Fruit fly (Drosophila melanogaster) whole organism, embryonic: ENCODE results near the gene CG12811.

ENCODE experiments used
- BEAF-32 ChIP-seq: fragments of 200-800 bp; sonication (Bioruptor generic); optimal IDR thresholded peaks from 3 replicates; lab custom pipeline; 2017; ENCODE audit warnings: missing biosample characterization, missing genetic modification characterization, mild to moderate bottlenecking, moderate library complexity, missing genetic modification reagents
- CG10267 ChIP-seq: fragments of 200-800 bp; sonication (Bioruptor generic); optimal IDR thresholded peaks from 2 replicates; lab custom pipeline; 2018; ENCODE audit warnings: missing biosample characterization, mild to moderate bottlenecking, missing genetic modification characterization, moderate library complexity
- CG10366 ChIP-seq: fragments of 200-800 bp; sonication (Bioruptor generic); IDR thresholded peaks from 2 replicates; pipeline ENCODE4 v1.3.6; 2022; ENCODE audit warnings: missing biosample characterization, missing genetic modification characterization
- CG10565 ChIP-seq: fragments of 200-800 bp; sonication (Bioruptor generic); optimal IDR thresholded peaks from 3 replicates; lab custom pipeline; 2016; ENCODE audit warnings: missing biosample characterization, mild to moderate bottlenecking, missing genetic modification characterization
- CG16863 ChIP-seq: fragments of 200-800 bp; sonication (Bioruptor generic); optimal IDR thresholded peaks from 3 replicates; lab custom pipeline; 2016; ENCODE audit warnings: missing biosample characterization, missing genetic modification characterization
- CG17612 ChIP-seq: fragments of 200-800 bp; sonication (Bioruptor generic); IDR thresholded peaks from 2 replicates; pipeline ENCODE4 v1.3.6; 2022; ENCODE audit warnings: missing biosample characterization, missing genetic modification characterization
- CG18011 ChIP-seq: fragments of 200-800 bp; sonication (Bioruptor generic); optimal IDR thresholded peaks from 2 replicates; lab custom pipeline; 2017; ENCODE audit warnings: missing biosample characterization, missing genetic modification characterization, mild to moderate bottlenecking, moderate library complexity, missing genotype
- CG3163 ChIP-seq: fragments of 200-800 bp; sonication (Bioruptor generic); optimal IDR thresholded peaks from 3 replicates; lab custom pipeline; 2016; ENCODE audit warnings: missing biosample characterization, missing genetic modification characterization
- CG33557 ChIP-seq: fragments of 200-800 bp; sonication (Bioruptor generic); optimal IDR thresholded peaks from 2 replicates; lab custom pipeline; 2019; ENCODE audit warnings: missing biosample characterization, mild to moderate bottlenecking, missing genetic modification characterization, moderate library complexity
- CG3847 ChIP-seq: fragments of 200-800 bp; sonication (Bioruptor generic); IDR thresholded peaks from 2 replicates; pipeline ENCODE4 v1.3.6; 2022; ENCODE audit warnings: missing biosample characterization, missing genetic modification characterization
- CG3995 ChIP-seq: fragments of 200-800 bp; sonication (Bioruptor generic); optimal IDR thresholded peaks from 3 replicates; lab custom pipeline; 2016; ENCODE audit warnings: missing biosample characterization, missing genetic modification characterization
- CG42726 ChIP-seq: fragments of 200-800 bp; sonication (Bioruptor generic); IDR thresholded peaks from 2 replicates; pipeline ENCODE4 v1.3.6; 2022; ENCODE audit warnings: missing biosample characterization, missing genetic modification characterization; ENCODE audit not compliant: partially characterized antibody
- CG4360 ChIP-seq: fragments of 200-800 bp; sonication (Bioruptor generic); IDR thresholded peaks from 2 replicates; pipeline ENCODE4 v1.3.6; 2022; ENCODE audit warnings: missing biosample characterization, missing genetic modification characterization
- CG4424 ChIP-seq: fragments of 200-800 bp; sonication (Bioruptor generic); optimal IDR thresholded peaks from 3 replicates; lab custom pipeline; 2016; ENCODE audit warnings: missing biosample characterization, missing genetic modification characterization
- CG4707 ChIP-seq: fragments of 200-800 bp; sonication (Bioruptor generic); optimal IDR thresholded peaks from 2 replicates; lab custom pipeline; 2018; ENCODE audit warnings: missing biosample characterization, mild to moderate bottlenecking, missing genetic modification characterization, moderate library complexity
- CG5180 ChIP-seq: fragments of 200-800 bp; sonication (Bioruptor generic); optimal IDR thresholded peaks from 3 replicates; lab custom pipeline; 2017; ENCODE audit warnings: missing biosample characterization, missing genetic modification characterization, mild to moderate bottlenecking, moderate library complexity, missing genetic modification reagents
- CG6854 ChIP-seq: fragments of 200-800 bp; sonication (Bioruptor generic); optimal IDR thresholded peaks from 3 replicates; lab custom pipeline; 2017; ENCODE audit warnings: missing biosample characterization, mild to moderate bottlenecking, missing genetic modification characterization
- CG7786 ChIP-seq: fragments of 200-800 bp; sonication (Bioruptor generic); optimal IDR thresholded peaks from 2 replicates; lab custom pipeline; 2016; ENCODE audit warnings: missing biosample characterization, missing genetic modification characterization
- CG7928 ChIP-seq: fragments of 200-800 bp; sonication (Bioruptor generic); optimal IDR thresholded peaks from 2 replicates; lab custom pipeline; 2017; ENCODE audit warnings: missing biosample characterization, mild to moderate bottlenecking, missing genetic modification characterization
- CG8089 ChIP-seq: fragments of 200-800 bp; sonication (Bioruptor generic); optimal IDR thresholded peaks from 3 replicates; lab custom pipeline; 2016; ENCODE audit warnings: missing biosample characterization, missing genetic modification characterization
- CG8924 ChIP-seq: fragments of 200-800 bp; optimal IDR thresholded peaks from 3 replicates; lab custom pipeline; 2019; ENCODE audit warnings: missing biosample characterization, mild to moderate bottlenecking, missing genetic modification characterization, moderate library complexity
- Dip3 ChIP-seq: fragments of 200-800 bp; sonication (Bioruptor generic); optimal IDR thresholded peaks from 3 replicates; lab custom pipeline; 2016; ENCODE audit warnings: missing biosample characterization, missing genetic modification characterization
- HLH3B ChIP-seq: fragments of 200-800 bp; sonication (Bioruptor generic); IDR thresholded peaks from 2 replicates; pipeline ENCODE4 v1.3.6; 2022; ENCODE audit warnings: missing biosample characterization, missing genetic modification characterization
- HLH4C ChIP-seq: fragments of 200-800 bp; sonication (Bioruptor generic); IDR thresholded peaks from 3 replicates; pipeline ENCODE4 v1.3.6; 2022; ENCODE audit warnings: missing biosample characterization, missing genetic modification characterization; ENCODE audit not compliant: partially characterized antibody
- HLHmδ ChIP-seq: fragments of 200-800 bp; sonication (Bioruptor generic); optimal IDR thresholded peaks from 2 replicates; lab custom pipeline; 2018; ENCODE audit warnings: missing biosample characterization, mild to moderate bottlenecking, missing genetic modification characterization, moderate library complexity
- HmgD ChIP-seq: fragments of 200-800 bp; sonication (Bioruptor generic); optimal IDR thresholded peaks from 3 replicates; lab custom pipeline; 2016; ENCODE audit warnings: missing biosample characterization, missing genetic modification characterization
- NK7.1 ChIP-seq: fragments of 200-800 bp; sonication (Bioruptor generic); optimal IDR thresholded peaks from 3 replicates; lab custom pipeline; 2016; ENCODE audit warnings: missing biosample characterization, missing genetic modification characterization
- Nf-YA ChIP-seq: fragments of 200-800 bp; sonication (Bioruptor generic); IDR thresholded peaks from 2 replicates; pipeline ENCODE4 v1.3.6; 2022; ENCODE audit warnings: missing biosample characterization, missing genetic modification characterization
- Ptx1 ChIP-seq: fragments of 200-800 bp; sonication (Bioruptor generic); IDR thresholded peaks from 2 replicates; pipeline ENCODE4 v1.3.6; 2022; ENCODE audit warnings: missing biosample characterization, missing genetic modification characterization
- Trl ChIP-seq, 3 experiments: fragments of >200 bp in 2 of 3; fragments of 200-800 bp in 1 of 3; sonication (Bioruptor generic) in 1 of 3; optimal IDR thresholded peaks; 2 replicates in 1 of 3; 3 replicates in 2 of 3; lab custom pipeline; 2016 to 2017; ENCODE audit warnings: missing biosample characterization in 1 of 3, missing genetic modification characterization in 1 of 3
- ac ChIP-seq: fragments of 200-800 bp; sonication (Bioruptor generic); optimal IDR thresholded peaks from 3 replicates; lab custom pipeline; 2017; ENCODE audit warnings: missing biosample characterization, mild to moderate bottlenecking, missing genetic modification characterization
- bab2 ChIP-seq: fragments of 200-800 bp; sonication (Bioruptor generic); optimal IDR thresholded peaks from 2 replicates; lab custom pipeline; 2016; ENCODE audit warnings: missing biosample characterization, missing genetic modification characterization
- cg ChIP-seq: fragments of 200-800 bp; sonication (Bioruptor generic); optimal IDR thresholded peaks from 3 replicates; lab custom pipeline; 2019; ENCODE audit warnings: missing biosample characterization, mild to moderate bottlenecking, missing genetic modification characterization, moderate library complexity
- ci ChIP-seq: fragments of 200-800 bp; sonication (Bioruptor generic); IDR thresholded peaks from 3 replicates; pipeline ENCODE4 v1.3.6; 2022; ENCODE audit warnings: missing biosample characterization, missing genetic modification characterization
- corto ChIP-seq: fragments of 200-800 bp; sonication (Bioruptor generic); optimal IDR thresholded peaks from 2 replicates; lab custom pipeline; 2016; ENCODE audit warnings: missing biosample characterization, mild to moderate bottlenecking, missing genetic modification characterization, moderate library complexity
- crol ChIP-seq: fragments of 200-800 bp; sonication (Bioruptor generic); IDR thresholded peaks from 2 replicates; pipeline ENCODE4 v1.3.6; 2022; ENCODE audit warnings: missing biosample characterization, missing genetic modification characterization
- cwo ChIP-seq: fragments of 200-800 bp; sonication (Bioruptor generic); optimal IDR thresholded peaks from 3 replicates; lab custom pipeline; 2017; ENCODE audit warnings: missing biosample characterization, missing genetic modification characterization, mild to moderate bottlenecking, moderate library complexity, missing genetic modification reagents
- gsb ChIP-seq: fragments of 200-800 bp; sonication (Bioruptor generic); IDR thresholded peaks from 2 replicates; pipeline ENCODE4 v1.3.6; 2022; ENCODE audit warnings: missing biosample characterization, missing genetic modification characterization
- lov ChIP-seq, 2 experiments: fragments of 200-800 bp in 1 of 2; fragments of >200 bp in 1 of 2; sonication (Bioruptor generic) in 1 of 2; IDR thresholded peaks in 1 of 2; optimal IDR thresholded peaks in 1 of 2; 2 replicates in 1 of 2; 3 replicates in 1 of 2; pipeline versions ENCODE4 v1.3.6 to Lab custom; 2017 to 2022; ENCODE audit warnings: missing biosample characterization in 1 of 2, missing genetic modification characterization in 1 of 2
- mld ChIP-seq: fragments of 200-800 bp; sonication (Bioruptor generic); IDR thresholded peaks from 3 replicates; pipeline ENCODE4 v1.3.6; 2022; ENCODE audit warnings: missing biosample characterization, missing genetic modification characterization; ENCODE audit not compliant: partially characterized antibody
- pita ChIP-seq: fragments of 200-800 bp; sonication (Bioruptor generic); optimal IDR thresholded peaks from 2 replicates; lab custom pipeline; 2017; ENCODE audit warnings: missing biosample characterization, mild to moderate bottlenecking, missing genetic modification characterization
- pnt ChIP-seq: fragments of 200-800 bp; sonication (Bioruptor generic); optimal IDR thresholded peaks from 3 replicates; lab custom pipeline; 2016; ENCODE audit warnings: missing biosample characterization, missing genetic modification characterization
- slbo ChIP-seq: fragments of 200-800 bp; sonication (Bioruptor generic); IDR thresholded peaks from 2 replicates; pipeline ENCODE4 v1.3.6; 2022; ENCODE audit warnings: missing biosample characterization, missing genetic modification characterization
- slou ChIP-seq: fragments of 200-800 bp; sonication (Bioruptor generic); optimal IDR thresholded peaks from 3 replicates; lab custom pipeline; 2016; ENCODE audit warnings: missing biosample characterization, missing genetic modification characterization
- twi ChIP-seq: fragments of 200-800 bp; optimal IDR thresholded peaks from 2 replicates; lab custom pipeline; 2019; ENCODE audit warnings: missing biosample characterization, mild to moderate bottlenecking, missing genetic modification characterization, moderate library complexity
- vfl ChIP-seq: fragments of 200-800 bp; sonication (Bioruptor generic); optimal IDR thresholded peaks from 2 replicates; lab custom pipeline; 2016; ENCODE audit warnings: missing biosample characterization, missing genetic modification characterization
- vvl ChIP-seq: fragments of 200-800 bp; sonication (Bioruptor generic); IDR thresholded peaks from 2 replicates; pipeline ENCODE4 v1.3.6; 2022; ENCODE audit warnings: missing biosample characterization, missing genetic modification characterization
- wdn ChIP-seq: fragments of 200-800 bp; sonication (Bioruptor generic); IDR thresholded peaks from 2 replicates; pipeline ENCODE4 v1.3.6; 2022; ENCODE audit warnings: missing biosample characterization, missing genetic modification characterization

CG12811 gene

DNA sequence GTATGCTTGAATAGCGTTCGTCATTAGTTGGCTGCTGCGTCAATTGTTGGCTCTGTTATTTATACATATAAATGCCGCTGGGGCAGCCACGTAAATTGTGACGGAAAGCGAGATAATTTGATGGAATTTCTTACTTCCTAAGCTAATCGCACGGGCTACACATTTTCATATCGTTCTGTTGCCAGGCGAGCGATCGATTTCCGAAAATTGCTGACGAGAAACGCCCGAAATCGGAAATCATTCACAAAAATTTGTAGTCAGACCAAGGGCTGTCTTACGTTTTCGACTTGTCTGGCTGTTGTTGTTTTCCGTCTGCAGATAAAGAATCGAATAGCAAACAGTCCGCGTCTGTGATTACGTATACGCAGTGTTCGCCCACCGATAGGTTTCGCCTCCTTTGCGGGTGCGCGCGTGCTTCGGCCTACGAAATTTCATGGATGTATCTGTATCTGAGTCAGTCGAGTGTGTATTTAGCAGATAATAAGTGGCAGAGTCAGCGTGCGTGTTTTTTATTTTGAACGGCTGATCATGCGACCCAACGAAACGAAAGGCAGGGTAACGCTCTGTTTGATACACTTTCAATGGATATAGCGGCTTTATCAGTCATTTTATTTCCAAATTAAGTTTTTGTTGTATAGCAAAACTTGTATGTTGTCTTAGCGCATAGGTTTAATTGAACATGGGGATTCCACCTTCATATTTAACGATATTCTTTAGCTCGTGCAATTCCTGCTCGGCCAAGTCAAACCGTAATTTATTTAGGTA lies 49.1 kb upstream of the CG12811 start (continued):
- TF ChIP-seq CG3847 (GFP tag; lab: Robert Waterston, UW) (peak; percentile 63), HLH4C (GFP tag; lab: Robert Waterston, UW) (no peak), Nf-YA (no peak), CG5180 (GFP tag; lab: Kevin White, UChicago) (peak; percentile 27), ci (GFP tag; lab: Robert Waterston, UW) (peak; percentile 75), BEAF-32 (no peak), HmgD (GFP tag; lab: Kevin White, UChicago) (no peak), CG3163 (GFP tag; lab: Kevin White, UChicago) (peak; percentile 43), mld (GFP tag; lab: Robert Waterston, UW) (no peak), CG18011 (peak; percentile 59), HLH3B (GFP tag; lab: Robert Waterston, UW) (0 out of 2 replicates have a peak, but pooled peaks have one; percentile 24), cg (peak; percentile 39), CG42726 (GFP tag; lab: Robert Waterston, UW) (no peak), cwo (GFP tag; lab: Kevin White, UChicago) (peak; percentile 90), CG4424 (GFP tag; lab: Kevin White, UChicago) (peak; percentile 11), CG7786 (GFP tag; lab: Kevin White, UChicago) (peak; percentile 49), CG4707 (no peak), CG33557 (GFP tag; lab: Kevin White, UChicago) (no peak), twi (tag; lab: Kevin White, UChicago) (no peak), slbo (GFP tag; lab: Robert Waterston, UW) (peak; percentile 83), slou (no peak), vvl (peak; percentile 66), vfl (GFP tag; lab: Kevin White, UChicago) (peak; percentile 53), crol (no peak), Dip3 (peak; percentile 60), Trl (optimal IDR thresholded peaks at IDR 0.05; lab: Kevin White, UChicago) (no peak), Trl (GFP tag; optimal IDR thresholded peaks at IDR 0.05; lab: Kevin White, UChicago) (peak; percentile 72), CG17612 (GFP tag; lab: Robert Waterston, UW) (peak; percentile 36; the same call in 1 of the 2 replicates), pita (GFP tag; lab: Kevin White, UChicago) (no peak), pnt (GFP tag; lab: Kevin White, UChicago) (peak; percentile 62), CG16863 (peak; percentile 53), CG7928 (GFP tag; lab: Kevin White, UChicago) (peak; percentile 33), CG8924 (peak; percentile 76), CG6854 (GFP tag; lab: Kevin White, UChicago) (peak; percentile 46), Ptx1 (GFP tag; lab: Robert Waterston, UW) (peak; percentile 73), CG10366 (GFP tag; lab: Robert Waterston, UW) (peak; percentile 42; the same call in 1 of the 2 replicates), wdn (GFP tag; lab: Robert Waterston, UW) (peak; percentile 57; the same call in 1 of the 2 replicates), corto (no peak), lov (optimal IDR thresholded peaks at IDR 0.05; lab: Kevin White, UChicago) (no peak), lov (GFP tag; IDR thresholded peaks at IDR 0.05; lab: Robert Waterston, UW) (no peak), ac (no peak), gsb (peak; percentile 55; the same call in 1 of the 2 replicates), CG4360 (peak; percentile 36; the same call in 1 of the 2 replicates), CG8089 (GFP tag; lab: Kevin White, UChicago) (peak; percentile 5), CG10565 (no peak), NK7.1 (GFP tag; lab: Kevin White, UChicago) (no peak), CG3995 (GFP tag; lab: Kevin White, UChicago) (peak; percentile 46), CG10267 (tag; lab: Kevin White, UChicago) (peak; percentile 39), HLHmδ (GFP tag; lab: Kevin White, UChicago) (peak; percentile 30), bab2 (GFP tag; lab: Kevin White, UChicago) (peak; percentile 66)
